Fruit fly (Drosophila melanogaster): ENCODE data around the gene chas.
A peak's percentile ranks its signal among the peaks of the same experiment; 100 is the strongest.

The chas gene

DNA sequence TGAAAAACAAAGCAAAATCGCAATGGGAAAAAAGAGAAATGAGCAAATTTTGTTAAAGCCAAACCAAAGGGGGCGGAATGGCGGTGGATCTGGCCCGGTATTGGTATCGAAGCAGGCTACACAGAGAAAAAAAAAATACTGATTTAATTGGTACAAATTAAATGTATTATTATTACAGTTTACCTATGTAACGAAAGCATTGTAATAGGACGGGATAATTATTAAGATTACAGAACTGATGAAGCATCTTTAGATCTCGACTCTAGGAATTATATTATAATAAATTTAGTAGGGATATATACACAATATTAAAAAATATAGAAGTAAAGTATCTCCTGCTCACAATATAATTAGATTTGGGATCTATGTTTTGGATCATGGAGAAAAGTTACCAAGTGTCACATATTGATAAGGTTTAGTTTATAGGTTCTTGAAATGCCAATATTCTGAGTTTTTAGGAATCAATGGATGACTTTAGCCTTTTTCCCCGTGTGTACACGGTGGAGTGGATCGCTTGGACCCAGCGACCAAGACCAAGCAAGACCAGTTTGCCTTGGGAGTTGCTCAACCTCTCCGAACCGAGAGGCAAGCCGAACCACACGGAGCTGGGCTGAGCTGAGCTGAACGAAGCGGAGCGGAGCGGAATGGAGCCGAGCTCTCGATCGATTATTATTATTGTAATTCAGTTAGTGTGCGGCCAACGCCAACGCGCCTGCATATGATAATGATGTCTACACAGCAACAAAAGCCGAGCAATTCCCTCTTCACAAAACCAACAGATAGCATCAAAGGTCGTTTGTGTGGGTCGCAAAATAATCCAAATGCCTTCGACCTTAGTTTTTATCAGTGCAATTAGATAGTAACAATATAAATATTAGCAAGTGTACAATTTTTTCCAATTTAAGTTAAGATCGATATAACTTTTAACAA lies 18.6 kb downstream of the chas start (continued):
- peak; percentile 73 for TF ChIP-seq sens (GFP tag)
- peak; percentile 22 for TF ChIP-seq Oli (tag; optimal IDR thresholded peaks at IDR 0.05)
- TF ChIP-seq unpg (GFP tag; optimal IDR thresholded peaks at IDR 0.05) = peak; percentile 4
- peak; percentile 62 for TF ChIP-seq Drgx (GFP tag; IDR thresholded peaks at IDR 0.05)
- no peak for TF ChIP-seq Awh (GFP tag; IDR thresholded peaks at IDR 0.05)
- peak; percentile 24 for TF ChIP-seq CG7839 (tag; optimal IDR thresholded peaks at IDR 0.05)
- peak; percentile 74; the same call in 1 of the 2 replicates for TF ChIP-seq vvl (GFP tag; IDR thresholded peaks at IDR 0.05)
- no peak for TF ChIP-seq Dp (GFP tag; optimal IDR thresholded peaks at IDR 0.05)
- TF ChIP-seq CG2678 (tag; optimal IDR thresholded peaks at IDR 0.05) = peak; percentile 29
- TF ChIP-seq nmo (GFP tag; optimal IDR thresholded peaks at IDR 0.05) = peak; percentile 1
- TF ChIP-seq Deaf1 (tag; optimal IDR thresholded peaks at IDR 0.05) = peak; percentile 65
- peak; percentile 46 for TF ChIP-seq gem (tag; optimal IDR thresholded peaks at IDR 0.05)
- 0 out of 3 replicates have a peak, but pooled peaks have one; percentile 24 for TF ChIP-seq CG17361 (GFP tag; IDR thresholded peaks at IDR 0.05)
- TF ChIP-seq sr (GFP tag; IDR thresholded peaks at IDR 0.05) = peak; percentile 81; the same call in 2 of the 3 replicates
- TF ChIP-seq ranshi (GFP tag; IDR thresholded peaks at IDR 0.05) = no peak
- TF ChIP-seq Nf-YC (tag; optimal IDR thresholded peaks at IDR 0.05) = peak; percentile 7
- peak; percentile 48 for TF ChIP-seq CG11504 (tag; optimal IDR thresholded peaks at IDR 0.05)
- peak; percentile 5 for TF ChIP-seq CG2712 (tag; optimal IDR thresholded peaks at IDR 0.05)
- no peak for TF ChIP-seq Side (GFP tag; optimal IDR thresholded peaks at IDR 0.05)
- TF ChIP-seq Sox100B (GFP tag; optimal IDR thresholded peaks at IDR 0.05) = peak; percentile 37
- TF ChIP-seq Stat92E (GFP tag; optimal IDR thresholded peaks at IDR 0.05) = no peak
- 0 out of 3 replicates have a peak, but pooled peaks have one; percentile 27 for TF ChIP-seq dysf (GFP tag; IDR thresholded peaks at IDR 0.05)
- TF ChIP-seq Gug (GFP tag; IDR thresholded peaks at IDR 0.05) = no peak
- 0 out of 3 replicates have a peak, but pooled peaks have one; percentile 31 for TF ChIP-seq CG2199 (GFP tag; IDR thresholded peaks at IDR 0.05)
- peak; percentile 8 for TF ChIP-seq Ets65A (GFP tag)
- TF ChIP-seq CG15269 (tag; optimal IDR thresholded peaks at IDR 0.05) = peak; percentile 26

DNA sequence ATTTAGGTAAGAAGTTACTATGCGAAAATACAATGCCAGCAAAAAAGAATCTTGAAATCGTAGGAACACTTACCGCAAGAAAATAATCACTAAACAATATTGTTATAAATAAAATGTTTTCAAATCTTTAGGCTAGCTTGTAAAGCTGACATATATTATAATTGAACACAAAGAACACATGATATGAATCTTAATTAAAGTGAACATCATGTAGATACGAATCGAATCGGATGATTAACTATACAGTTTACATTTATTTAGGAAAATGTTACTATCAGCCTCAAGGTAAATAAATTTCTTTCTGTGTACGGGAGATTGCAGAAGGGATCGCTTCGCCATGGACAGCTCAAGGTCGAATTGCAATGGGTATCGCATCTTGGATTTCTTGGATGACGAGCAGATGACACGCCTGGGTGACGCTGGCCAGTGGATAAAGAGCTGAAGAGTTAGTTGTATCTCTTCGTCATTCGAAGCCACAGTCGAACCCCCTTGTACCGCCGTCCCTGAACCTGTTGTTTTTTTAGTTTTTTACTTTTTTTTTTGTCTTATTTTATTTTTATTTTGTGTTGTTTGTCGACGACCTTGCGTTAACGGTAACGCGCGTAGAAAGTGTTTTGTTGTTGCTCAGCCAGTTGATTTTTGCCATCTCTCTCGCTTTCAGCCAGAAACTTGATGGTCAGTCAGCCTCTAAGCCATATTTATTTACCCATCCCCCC lies 20.4 kb downstream of the chas start:
- TF ChIP-seq CG32532 (GFP tag; IDR thresholded peaks at IDR 0.05) = no peak
- TF ChIP-seq Stat92E (GFP tag; optimal IDR thresholded peaks at IDR 0.05) = no peak
- TF ChIP-seq NfI (GFP tag; optimal IDR thresholded peaks at IDR 0.05) = no peak
- no peak for TF ChIP-seq CG11696 (GFP tag; IDR thresholded peaks at IDR 0.05)
- TF ChIP-seq sim (GFP tag; IDR thresholded peaks at IDR 0.05) = no peak
- no peak for TF ChIP-seq slp2 (GFP tag; optimal IDR thresholded peaks at IDR 0.05)
- TF ChIP-seq ranshi (GFP tag; IDR thresholded peaks at IDR 0.05) = no peak
- no peak for TF ChIP-seq wek (GFP tag; optimal IDR thresholded peaks at IDR 0.05)
- peak; percentile 22 for TF ChIP-seq CG18262 (tag; optimal IDR thresholded peaks at IDR 0.05)
- TF ChIP-seq CG18476 (GFP tag; optimal IDR thresholded peaks at IDR 0.05) = no peak
- peak; percentile 1 for TF ChIP-seq Asciz (GFP tag; optimal IDR thresholded peaks at IDR 0.05)
- TF ChIP-seq Oli (tag; optimal IDR thresholded peaks at IDR 0.05) = peak; percentile 4
- TF ChIP-seq fd96Cb (tag; optimal IDR thresholded peaks at IDR 0.05) = no peak
- TF ChIP-seq Poxn (GFP tag; IDR thresholded peaks at IDR 0.05) = no peak
- TF ChIP-seq inv (GFP tag; IDR thresholded peaks at IDR 0.05; ENCODE audit: partially characterized antibody) = no peak
- no peak for TF ChIP-seq fru (optimal IDR thresholded peaks at IDR 0.05)
- TF ChIP-seq gt (GFP tag; IDR thresholded peaks at IDR 0.05) = no peak
- TF ChIP-seq CG9437 (GFP tag; optimal IDR thresholded peaks at IDR 0.05) = no peak
- no peak for TF ChIP-seq fu2 (GFP tag; optimal IDR thresholded peaks at IDR 0.05)
- TF ChIP-seq lilli (GFP tag; optimal IDR thresholded peaks at IDR 0.05) = no peak
- TF ChIP-seq NC2α (GFP tag; optimal IDR thresholded peaks at IDR 0.05) = no peak
- TF ChIP-seq toy (GFP tag; IDR thresholded peaks at IDR 0.05) = no peak
- TF ChIP-seq nom (GFP tag; optimal IDR thresholded peaks at IDR 0.05) = peak; percentile 73
- TF ChIP-seq lola (GFP tag; optimal IDR thresholded peaks at IDR 0.05) = peak in 1 of 3 experiments; percentile 16

Measured in whole organism, embryonic.